Fruit fly (Drosophila melanogaster) whole organism, prepupa: Measurements from ENCODE around the gene CG4743.
A peak's percentile ranks its signal among the peaks of the same experiment; 100 is the strongest.

Source experiments
- Blimp-1 ChIP-seq: fragments of 200-800 bp; sonication (Bioruptor generic); optimal IDR thresholded peaks from 3 replicates; lab custom pipeline; 2017; ENCODE audit warnings: missing biosample characterization, missing genetic modification characterization, mild to moderate bottlenecking, moderate library complexity, missing genetic modification reagents
- CG10631 ChIP-seq: fragments of 200-800 bp; sonication (Bioruptor generic); optimal IDR thresholded peaks from 2 replicates; lab custom pipeline; 2016; ENCODE audit warnings: missing biosample characterization, missing genetic modification characterization
- CG11294 ChIP-seq: fragments of 200-800 bp; sonication (Bioruptor generic); IDR thresholded peaks from 2 replicates; pipeline ENCODE4 v1.3.6; 2022; ENCODE audit warnings: missing biosample characterization, missing genetic modification characterization
- CG11902 ChIP-seq: fragments of 200-800 bp; sonication (Bioruptor generic); optimal IDR thresholded peaks from 3 replicates; lab custom pipeline; 2016; ENCODE audit warnings: missing biosample characterization, missing genetic modification characterization
- CG15336 ChIP-seq: fragments of 200-800 bp; sonication (Bioruptor generic); IDR thresholded peaks from 2 replicates; pipeline ENCODE4 v1.3.6; 2022; ENCODE audit warnings: missing biosample characterization, missing genetic modification characterization
- CG1621 ChIP-seq: fragments of 200-800 bp; sonication (Bioruptor generic); optimal IDR thresholded peaks from 3 replicates; lab custom pipeline; 2018; ENCODE audit warnings: missing biosample characterization, mild to moderate bottlenecking, missing genetic modification characterization
- CG16779 ChIP-seq: fragments of 200-800 bp; sonication (Bioruptor generic); optimal IDR thresholded peaks from 3 replicates; lab custom pipeline; 2017; ENCODE audit warnings: missing biosample characterization, mild to moderate bottlenecking, missing genetic modification characterization
- CG3032 ChIP-seq: fragments of 200-800 bp; optimal IDR thresholded peaks from 2 replicates; lab custom pipeline; 2019; ENCODE audit warnings: missing biosample characterization, mild to moderate bottlenecking, missing genetic modification characterization, moderate library complexity
- CG31627 ChIP-seq: fragments of 200-800 bp; sonication (Bioruptor generic); optimal IDR thresholded peaks from 3 replicates; lab custom pipeline; 2016; ENCODE audit warnings: missing biosample characterization, missing genetic modification characterization
- CG32006 ChIP-seq: fragments of 200-800 bp; sonication (Bioruptor generic); optimal IDR thresholded peaks from 3 replicates; lab custom pipeline; 2017; ENCODE audit warnings: missing biosample characterization, mild to moderate bottlenecking, missing genetic modification characterization
- CG34406 ChIP-seq: fragments of 200-800 bp; sonication (Bioruptor generic); optimal IDR thresholded peaks from 3 replicates; lab custom pipeline; 2016; ENCODE audit warnings: missing biosample characterization, missing genetic modification characterization
- CG3919 ChIP-seq: fragments of 200-800 bp; sonication (Bioruptor generic); optimal IDR thresholded peaks from 3 replicates; lab custom pipeline; 2016; ENCODE audit warnings: missing biosample characterization, missing genetic modification characterization
- CG4318 ChIP-seq: fragments of 200-800 bp; sonication (Bioruptor generic); optimal IDR thresholded peaks from 3 replicates; lab custom pipeline; 2017; ENCODE audit warnings: missing biosample characterization, mild to moderate bottlenecking, missing genetic modification characterization
- CG6163 ChIP-seq: fragments of 200-800 bp; sonication (Bioruptor generic); IDR thresholded peaks from 3 replicates; pipeline ENCODE4 v1.3.6; 2022; ENCODE audit warnings: missing biosample characterization, missing genetic modification characterization
- CG6276 ChIP-seq: fragments of 200-800 bp; sonication (Bioruptor generic); optimal IDR thresholded peaks from 2 replicates; lab custom pipeline; 2017; ENCODE audit warnings: missing biosample characterization, mild to moderate bottlenecking, missing genetic modification characterization
- CG6792 ChIP-seq: fragments of 200-800 bp; sonication (Bioruptor generic); optimal IDR thresholded peaks from 3 replicates; lab custom pipeline; 2016; ENCODE audit warnings: missing biosample characterization, missing genetic modification characterization
- CG6808 ChIP-seq: fragments of 200-800 bp; sonication (Bioruptor generic); optimal IDR thresholded peaks from 3 replicates; lab custom pipeline; 2017; ENCODE audit warnings: missing biosample characterization, missing genetic modification characterization, mild to moderate bottlenecking, moderate library complexity, missing genetic modification reagents
- CG6854 ChIP-seq: fragments of 200-800 bp; sonication (Bioruptor generic); optimal IDR thresholded peaks from 2 replicates; lab custom pipeline; 2017; ENCODE audit warnings: missing biosample characterization, mild to moderate bottlenecking, missing genetic modification characterization
- CG7368 ChIP-seq: fragments of 200-800 bp; sonication (Bioruptor generic); optimal IDR thresholded peaks from 3 replicates; lab custom pipeline; 2016; ENCODE audit warnings: missing biosample characterization, missing genetic modification characterization
- CG8119 ChIP-seq: fragments of 200-800 bp; sonication (Bioruptor generic); IDR thresholded peaks from 3 replicates; pipeline ENCODE4 v1.3.6; 2022; ENCODE audit warnings: missing biosample characterization, missing genetic modification characterization
- CG9139 ChIP-seq: fragments of 200-800 bp; sonication (Bioruptor generic); optimal IDR thresholded peaks from 3 replicates; lab custom pipeline; 2017; ENCODE audit warnings: missing biosample characterization, mild to moderate bottlenecking, missing genetic modification characterization
- Eip75B ChIP-seq: fragments of 200-800 bp; sonication (Bioruptor generic); optimal IDR thresholded peaks from 3 replicates; lab custom pipeline; 2016; ENCODE audit warnings: missing biosample characterization, missing genetic modification characterization
- Eip78C ChIP-seq: fragments of 200-800 bp; sonication (Bioruptor generic); peaks from one replicate; lab custom pipeline; 2016; ENCODE audit warnings: missing biosample characterization, missing genetic modification characterization
- Eip93F ChIP-seq: fragments of 200-800 bp; sonication (Bioruptor generic); optimal IDR thresholded peaks from 2 replicates; lab custom pipeline; 2016; ENCODE audit warnings: missing biosample characterization, mild to moderate bottlenecking, missing genetic modification characterization
- Ets21C ChIP-seq: fragments of 200-800 bp; sonication (Bioruptor generic); optimal IDR thresholded peaks from 3 replicates; lab custom pipeline; 2016; ENCODE audit warnings: missing biosample characterization, missing genetic modification characterization
- Ets96B ChIP-seq: fragments of 200-800 bp; optimal IDR thresholded peaks from 2 replicates; lab custom pipeline; 2019; ENCODE audit warnings: missing biosample characterization, mild to moderate bottlenecking, missing genetic modification characterization, moderate library complexity
- Gug ChIP-seq: fragments of 200-800 bp; sonication (Bioruptor generic); IDR thresholded peaks from 2 replicates; pipeline ENCODE4 v1.3.6; 2022; ENCODE audit warnings: missing biosample characterization, missing genetic modification characterization
- Hr38 ChIP-seq: sonication (Bioruptor generic); optimal IDR thresholded peaks from 2 replicates; lab custom pipeline; 2016; ENCODE audit warnings: missing biosample characterization, missing genetic modification characterization
- Hr39 ChIP-seq: fragments of 200-800 bp; sonication (Bioruptor generic); optimal IDR thresholded peaks from 2 replicates; lab custom pipeline; 2016; ENCODE audit warnings: missing biosample characterization, missing genetic modification characterization
- Lpt ChIP-seq: fragments of 200-800 bp; sonication (Bioruptor generic); optimal IDR thresholded peaks from 3 replicates; lab custom pipeline; 2016; ENCODE audit warnings: missing biosample characterization, missing genetic modification characterization
- Met ChIP-seq: fragments of 200-800 bp; sonication (Bioruptor generic); optimal IDR thresholded peaks from 3 replicates; lab custom pipeline; 2016; ENCODE audit warnings: missing biosample characterization, missing genetic modification characterization
- OdsH ChIP-seq: fragments of 200-800 bp; sonication (Bioruptor generic); optimal IDR thresholded peaks from 3 replicates; lab custom pipeline; 2016; ENCODE audit warnings: missing biosample characterization, missing genetic modification characterization
- Smox ChIP-seq: fragments of 200-800 bp; sonication (Bioruptor generic); optimal IDR thresholded peaks from 3 replicates; lab custom pipeline; 2016; ENCODE audit warnings: missing biosample characterization, missing genetic modification characterization
- Sox102F ChIP-seq: fragments of 200-800 bp; sonication (Bioruptor generic); optimal IDR thresholded peaks from 2 replicates; lab custom pipeline; 2016; ENCODE audit warnings: missing biosample characterization, mild to moderate bottlenecking, missing genetic modification characterization
- Sox14 ChIP-seq: fragments of 200-800 bp; sonication (Bioruptor generic); optimal IDR thresholded peaks from 3 replicates; lab custom pipeline; 2016; ENCODE audit warnings: missing biosample characterization, missing genetic modification characterization
- Sox15 ChIP-seq: fragments of 200-800 bp; sonication (Bioruptor generic); optimal IDR thresholded peaks from 3 replicates; lab custom pipeline; 2016; ENCODE audit warnings: missing biosample characterization, missing genetic modification characterization
- achi ChIP-seq: fragments of 200-800 bp; sonication (Bioruptor generic); optimal IDR thresholded peaks from 3 replicates; lab custom pipeline; 2016; ENCODE audit warnings: missing biosample characterization, missing genetic modification characterization
- acj6 ChIP-seq: fragments of 200-800 bp; sonication (Bioruptor generic); optimal IDR thresholded peaks from 3 replicates; lab custom pipeline; 2016; ENCODE audit warnings: missing biosample characterization, missing genetic modification characterization
- cyc ChIP-seq: fragments of 200-800 bp; sonication (Bioruptor generic); optimal IDR thresholded peaks from 3 replicates; lab custom pipeline; 2016; ENCODE audit warnings: missing biosample characterization, missing genetic modification characterization
- dac ChIP-seq: fragments of 200-800 bp; sonication (Bioruptor generic); optimal IDR thresholded peaks from 2 replicates; lab custom pipeline; 2017; ENCODE audit warnings: missing biosample characterization, mild to moderate bottlenecking, missing genetic modification characterization
- dsx ChIP-seq: fragments of 200-800 bp; optimal IDR thresholded peaks from 3 replicates; lab custom pipeline; 2019; ENCODE audit warnings: missing biosample characterization, mild to moderate bottlenecking, missing genetic modification characterization, moderate library complexity; ENCODE audit not compliant: poor library complexity, severe bottlenecking
- eg ChIP-seq: fragments of 200-800 bp; sonication (Bioruptor generic); IDR thresholded peaks from 3 replicates; pipeline ENCODE4 v1.3.6; 2022; ENCODE audit warnings: missing biosample characterization, missing genetic modification characterization
- esn ChIP-seq: fragments of 200-800 bp; sonication (Bioruptor generic); optimal IDR thresholded peaks from 2 replicates; lab custom pipeline; 2016; ENCODE audit warnings: missing biosample characterization, mild to moderate bottlenecking, missing genetic modification characterization, moderate library complexity
- fd59A ChIP-seq: fragments of 200-800 bp; sonication (Bioruptor generic); optimal IDR thresholded peaks from 2 replicates; lab custom pipeline; 2017; ENCODE audit warnings: missing biosample characterization, mild to moderate bottlenecking, missing genetic modification characterization, missing genetic modification reagents
- fkh ChIP-seq: fragments of 200-800 bp; sonication (Bioruptor generic); optimal IDR thresholded peaks from 3 replicates; lab custom pipeline; 2017; ENCODE audit warnings: missing biosample characterization, mild to moderate bottlenecking, missing genetic modification characterization, moderate library complexity
- lz ChIP-seq: fragments of 200-800 bp; sonication (Bioruptor generic); optimal IDR thresholded peaks from 3 replicates; lab custom pipeline; 2016; ENCODE audit warnings: missing biosample characterization, missing genetic modification characterization
- pdm3 ChIP-seq: fragments of 200-800 bp; sonication (Bioruptor generic); optimal IDR thresholded peaks from 3 replicates; lab custom pipeline; 2016; ENCODE audit warnings: missing biosample characterization, missing genetic modification characterization
- salr ChIP-seq, 2 experiments: fragments of 200-800 bp; sonication (Bioruptor generic); optimal IDR thresholded peaks; 3 replicates each; lab custom pipeline; 2016 to 2018; ENCODE audit warnings: missing biosample characterization in 2 of 2, missing genetic modification characterization in 2 of 2, mild to moderate bottlenecking in 1 of 2
- ss ChIP-seq, 2 experiments: fragments of 200-800 bp; sonication (Bioruptor generic); optimal IDR thresholded peaks; 2 replicates in 1 of 2; 3 replicates in 1 of 2; lab custom pipeline; 2017 to 2018; ENCODE audit warnings: mild to moderate bottlenecking in 2 of 2, missing biosample characterization in 2 of 2, missing genetic modification characterization in 2 of 2, moderate library complexity in 1 of 2
- svp ChIP-seq: fragments of 200-800 bp; sonication (Bioruptor generic); peaks from one replicate; lab custom pipeline; 2016; ENCODE audit warnings: missing biosample characterization, missing genetic modification characterization
- topi ChIP-seq: fragments of 200-800 bp; sonication (Bioruptor generic); optimal IDR thresholded peaks from 3 replicates; lab custom pipeline; 2016; ENCODE audit warnings: missing biosample characterization, missing genetic modification characterization
- vri ChIP-seq: fragments of 200-800 bp; sonication (Bioruptor generic); optimal IDR thresholded peaks from 3 replicates; lab custom pipeline; 2016; ENCODE audit warnings: missing biosample characterization, mild to moderate bottlenecking, missing genetic modification characterization

Gene CG4743

dm6 chr3R:25680528-25680927 is at the start of gene CG4743, which contains the start of gene Idh3g:
Gene CG4743 (minus strand): TSS chr3R:25680550.
Gene Idh3g (plus strand): TSS chr3R:25680845.
- TF ChIP-seq CG32006 (GFP tag; lab: Kevin White, UChicago), result peak; percentile 95
- TF ChIP-seq Smox (GFP tag; lab: Kevin White, UChicago), result peak; percentile 93
- peak; percentile 96 for TF ChIP-seq CG6792 (GFP tag; lab: Kevin White, UChicago)
- TF ChIP-seq dac (GFP tag; lab: Kevin White, UChicago), result peak; percentile 86
- TF ChIP-seq fkh (GFP tag; lab: Kevin White, UChicago), result peak; percentile 86
- no peak for TF ChIP-seq CG6276
- peak; percentile 83 for TF ChIP-seq Ets21C (GFP tag; lab: Kevin White, UChicago)
- TF ChIP-seq Hr39, result peak; percentile 87
- peak; percentile 85 for TF ChIP-seq CG16779 (tag; lab: Kevin White, UChicago)
- peak; percentile 93 for TF ChIP-seq Lpt
- TF ChIP-seq CG3919 (GFP tag; lab: Kevin White, UChicago), result peak; percentile 96
- TF ChIP-seq ss (GFP tag; optimal IDR thresholded peaks at IDR 0.05; lab: Kevin White, UChicago), result peak; percentile 86 to 93
- TF ChIP-seq CG11902, result peak; percentile 88
- TF ChIP-seq CG1621 (tag; lab: Kevin White, UChicago), result peak; percentile 92
- peak; percentile 97 for TF ChIP-seq CG34406 (GFP tag; lab: Kevin White, UChicago)
- TF ChIP-seq eg (GFP tag; lab: Robert Waterston, UW), result peak; percentile 98
- TF ChIP-seq lz (GFP tag; lab: Kevin White, UChicago), result peak; percentile 93
- peak; percentile 82 for TF ChIP-seq Blimp-1
- peak; percentile 94 for TF ChIP-seq Gug (GFP tag; lab: Robert Waterston, UW)
- TF ChIP-seq CG3032 (tag; lab: Kevin White, UChicago), result peak; percentile 97
- TF ChIP-seq achi, result peak; percentile 96
- peak; percentile 97 for TF ChIP-seq OdsH (GFP tag; lab: Kevin White, UChicago)
- peak; percentile 96 for TF ChIP-seq CG6163 (GFP tag; lab: Robert Waterston, UW)
- peak; percentile 91 for TF ChIP-seq Eip75B
- peak; percentile 91 for TF ChIP-seq topi (GFP tag; lab: Kevin White, UChicago)
- peak; percentile 97 for TF ChIP-seq acj6 (GFP tag; lab: Kevin White, UChicago)
- TF ChIP-seq Sox15 (GFP tag; lab: Kevin White, UChicago), result peak; percentile 91
- TF ChIP-seq Sox102F (GFP tag; lab: Kevin White, UChicago), result peak; percentile 93
- TF ChIP-seq CG7368 (GFP tag; lab: Kevin White, UChicago), result peak; percentile 89
- no peak for TF ChIP-seq Hr38 (GFP tag; lab: Kevin White, UChicago)
- peak; percentile 94 for TF ChIP-seq Met
- peak; percentile 95 for TF ChIP-seq pdm3 (GFP tag; lab: Kevin White, UChicago)
- TF ChIP-seq fd59A, result peak; percentile 90
- peak; percentile 94 for TF ChIP-seq Sox14
- peak; percentile 87 to 90 for TF ChIP-seq salr (GFP tag; optimal IDR thresholded peaks at IDR 0.05; lab: Kevin White, UChicago)
- peak; percentile 95 for TF ChIP-seq CG8119 (GFP tag; lab: Robert Waterston, UW)
- TF ChIP-seq CG10631 (GFP tag; lab: Kevin White, UChicago), result peak; percentile 95
- peak; percentile 92 for TF ChIP-seq CG31627 (GFP tag; lab: Kevin White, UChicago)
- peak; percentile 79 for TF ChIP-seq Eip93F
- peak; percentile 97 for TF ChIP-seq svp (GFP tag; lab: Kevin White, UChicago)
- TF ChIP-seq Ets96B (tag; lab: Kevin White, UChicago), result peak; percentile 95
- TF ChIP-seq vri (GFP tag; lab: Kevin White, UChicago), result peak; percentile 94
- peak; percentile 91 for TF ChIP-seq CG11294 (GFP tag; lab: Robert Waterston, UW)
- TF ChIP-seq cyc, result peak; percentile 91
- TF ChIP-seq dsx (GFP tag; lab: Kevin White, UChicago), result peak; percentile 95
- TF ChIP-seq esn (GFP tag; lab: Kevin White, UChicago), result peak; percentile 96
- peak; percentile 91 for TF ChIP-seq CG6808 (GFP tag; lab: Kevin White, UChicago)
- peak; percentile 86 for TF ChIP-seq CG4318 (GFP tag; lab: Kevin White, UChicago)
- peak; percentile 96 for TF ChIP-seq CG15336 (GFP tag; lab: Robert Waterston, UW)
- peak; percentile 98 for TF ChIP-seq Eip78C (GFP tag; lab: Kevin White, UChicago)
- peak; percentile 90 for TF ChIP-seq CG6854 (GFP tag; lab: Kevin White, UChicago)
- peak; percentile 92 for TF ChIP-seq CG9139 (GFP tag; lab: Kevin White, UChicago)
